Fruit fly (Drosophila melanogaster): ENCODE data around the gene CG14864.

dm6 chr3R:15282982-15283809 is 14.9 kb upstream of the CG14864 start:
- TF ChIP-seq ttk (optimal IDR thresholded peaks at IDR 0.05) (no peak), psq (optimal IDR thresholded peaks at IDR 0.05) (no peak)

Data from Kc167 (cell line).